Worm (Caenorhabditis elegans) whole organism, late embryonic: ENCODE results near the gene F44E2.6.

Source experiments
- C38D4.7 ChIP-seq: fragments of 200-800 bp; sonication (Bioruptor generic); optimal IDR thresholded peaks from 2 replicates; lab custom pipeline; 2018; ENCODE audit warnings: mild to moderate bottlenecking, missing genetic modification characterization, moderate library complexity, missing compliant biosample characterization
- F13H6.1 ChIP-seq: sonication (generic microtip); optimal IDR thresholded peaks from 2 replicates; lab custom pipeline; 2016; ENCODE audit warnings: missing genetic modification characterization, missing compliant biosample characterization
- K02D7.2 ChIP-seq: sonication (generic microtip); optimal IDR thresholded peaks from 2 replicates; lab custom pipeline; 2017; ENCODE audit warnings: mild to moderate bottlenecking, missing genetic modification characterization, missing compliant biosample characterization
- K09A11.1 ChIP-seq: sonication (generic microtip); optimal IDR thresholded peaks from 2 replicates; lab custom pipeline; 2017; ENCODE audit warnings: antibody characterized with exemption, mild to moderate bottlenecking, missing genetic modification characterization, missing compliant biosample characterization; ENCODE audit not compliant: insufficient read depth
- Y22D7AL.16 ChIP-seq: sonication (generic microtip); optimal IDR thresholded peaks from 2 replicates; lab custom pipeline; 2016; ENCODE audit warnings: missing genetic modification characterization, missing compliant biosample characterization
- ahr-1 ChIP-seq: sonication (generic microtip); optimal IDR thresholded peaks from 2 replicates; lab custom pipeline; 2016; ENCODE audit warnings: missing genetic modification characterization, missing compliant biosample characterization
- ama-1 ChIP-seq: fragments of 150-350 bp; optimal IDR thresholded peaks from 2 replicates; lab custom pipeline; 2014
- ceh-19 ChIP-seq: fragments of 200-800 bp; sonication (Bioruptor generic); optimal IDR thresholded peaks from 2 replicates; lab custom pipeline; 2018; ENCODE audit warnings: mild to moderate bottlenecking, missing genetic modification characterization, missing compliant biosample characterization
- ceh-2 ChIP-seq: sonication (generic microtip); optimal IDR thresholded peaks from 2 replicates; lab custom pipeline; 2016; ENCODE audit warnings: missing genotype, missing genetic modification characterization, missing compliant biosample characterization
- ceh-22 ChIP-seq: sonication (generic microtip); optimal IDR thresholded peaks from 2 replicates; lab custom pipeline; 2017; ENCODE audit warnings: missing biosample characterization, missing genetic modification characterization
- ceh-24 ChIP-seq: sonication (generic microtip); optimal IDR thresholded peaks from 2 replicates; lab custom pipeline; 2016; ENCODE audit warnings: mild to moderate bottlenecking, missing genetic modification characterization, missing compliant biosample characterization
- ceh-31 ChIP-seq: sonication (generic microtip); optimal IDR thresholded peaks from 2 replicates; lab custom pipeline; 2016; ENCODE audit warnings: missing genetic modification characterization, missing compliant biosample characterization
- ceh-34 ChIP-seq: sonication (generic microtip); optimal IDR thresholded peaks from 2 replicates; lab custom pipeline; 2016; ENCODE audit warnings: mild to moderate bottlenecking, missing genetic modification characterization, missing compliant biosample characterization
- ceh-45 ChIP-seq: fragments of 200-800 bp; sonication (Bioruptor generic); IDR thresholded peaks from 2 replicates; pipeline ENCODE4 v1.3.6; 2022; ENCODE audit warnings: missing genetic modification reagents, missing genetic modification characterization, missing compliant biosample characterization
- ceh-48 ChIP-seq: sonication (generic microtip); optimal IDR thresholded peaks from 2 replicates; lab custom pipeline; 2016; ENCODE audit warnings: missing genetic modification characterization, inconsistent platforms, missing compliant biosample characterization
- ceh-6 ChIP-seq: fragments of 200-800 bp; sonication (Bioruptor generic); optimal IDR thresholded peaks from 2 replicates; lab custom pipeline; 2018; ENCODE audit warnings: mild to moderate bottlenecking, missing genetic modification characterization, missing compliant biosample characterization
- ceh-9 ChIP-seq: sonication (generic microtip); optimal IDR thresholded peaks from 2 replicates; lab custom pipeline; 2016; ENCODE audit warnings: mild to moderate bottlenecking, missing genetic modification characterization, inconsistent platforms, missing compliant biosample characterization
- che-1 ChIP-seq: sonication (generic microtip); optimal IDR thresholded peaks from 2 replicates; lab custom pipeline; 2016; ENCODE audit warnings: mild to moderate bottlenecking, missing genetic modification characterization, missing compliant biosample characterization
- dmd-4 ChIP-seq: sonication (generic microtip); optimal IDR thresholded peaks from 2 replicates; lab custom pipeline; 2016; ENCODE audit warnings: borderline replicate concordance, missing genetic modification characterization, missing compliant biosample characterization
- dve-1 ChIP-seq: sonication (generic microtip); optimal IDR thresholded peaks from 2 replicates; lab custom pipeline; 2017; ENCODE audit warnings: antibody characterized with exemption, mild to moderate bottlenecking, missing genetic modification characterization, missing compliant biosample characterization
- ets-4 ChIP-seq: sonication (generic microtip); optimal IDR thresholded peaks from 2 replicates; lab custom pipeline; 2016; ENCODE audit warnings: missing genetic modification characterization, missing compliant biosample characterization
- gmeb-2 ChIP-seq: sonication (generic microtip); optimal IDR thresholded peaks from 2 replicates; lab custom pipeline; 2016; ENCODE audit warnings: missing genetic modification characterization, inconsistent platforms, missing compliant biosample characterization
- hlh-13 ChIP-seq: fragments of 200-800 bp; sonication (Bioruptor generic); optimal IDR thresholded peaks from 2 replicates; lab custom pipeline; 2018; ENCODE audit warnings: mild to moderate bottlenecking, missing genetic modification characterization, missing compliant biosample characterization
- hlh-30 ChIP-seq: sonication (generic microtip); optimal IDR thresholded peaks from 2 replicates; lab custom pipeline; 2017; ENCODE audit warnings: antibody characterized with exemption, missing genetic modification characterization, missing compliant biosample characterization; ENCODE audit not compliant: insufficient read depth
- hlh-6 ChIP-seq: sonication (generic microtip); optimal IDR thresholded peaks from 2 replicates; lab custom pipeline; 2016; ENCODE audit warnings: missing genotype, missing genetic modification characterization, missing compliant biosample characterization
- lin-11 ChIP-seq: fragments of 200-800 bp; sonication (Bioruptor generic); optimal IDR thresholded peaks from 2 replicates; lab custom pipeline; 2018; ENCODE audit warnings: mild to moderate bottlenecking, missing genetic modification characterization, missing compliant biosample characterization
- madf-2 ChIP-seq: sonication (generic microtip); optimal IDR thresholded peaks from 2 replicates; lab custom pipeline; 2017; ENCODE audit warnings: missing genetic modification characterization, missing compliant biosample characterization
- mec-3 ChIP-seq: sonication (generic microtip); optimal IDR thresholded peaks from 2 replicates; lab custom pipeline; 2016; ENCODE audit warnings: borderline replicate concordance, missing genetic modification characterization, missing compliant biosample characterization
- nfya-1 ChIP-seq: sonication (generic microtip); optimal IDR thresholded peaks from 2 replicates; lab custom pipeline; 2017; ENCODE audit warnings: missing genetic modification characterization, mild to moderate bottlenecking, missing compliant biosample characterization, antibody characterized with exemption, moderate library complexity
- nhr-11 ChIP-seq: fragments of 150-350 bp; optimal IDR thresholded peaks from 2 replicates; lab custom pipeline; 2014; ENCODE audit warnings: missing biosample characterization, missing genetic modification characterization
- npax-4 ChIP-seq: sonication (generic microtip); optimal IDR thresholded peaks from 2 replicates; lab custom pipeline; 2016; ENCODE audit warnings: missing genetic modification characterization, missing compliant biosample characterization
- pag-3 ChIP-seq: sonication (generic microtip); optimal IDR thresholded peaks from 2 replicates; lab custom pipeline; 2016; ENCODE audit warnings: missing compliant biosample characterization, missing genetic modification characterization, borderline replicate concordance
- pat-9 ChIP-seq: fragments of 200-800 bp; sonication (Bioruptor generic); optimal IDR thresholded peaks from 2 replicates; lab custom pipeline; 2018; ENCODE audit warnings: mild to moderate bottlenecking, missing genetic modification characterization, moderate library complexity, missing compliant biosample characterization
- pqm-1 ChIP-seq: sonication (generic microtip); optimal IDR thresholded peaks from 2 replicates; lab custom pipeline; 2016; ENCODE audit warnings: missing genetic modification characterization, missing compliant biosample characterization
- pros-1 ChIP-seq: fragments of 150-350 bp; optimal IDR thresholded peaks from 2 replicates; lab custom pipeline; 2014; ENCODE audit warnings: missing biosample characterization, missing genetic modification reagents, missing genetic modification characterization
- sdc-2 ChIP-seq: sonication (generic microtip); optimal IDR thresholded peaks from 2 replicates; lab custom pipeline; 2016; ENCODE audit warnings: missing genotype, missing genetic modification characterization, missing compliant biosample characterization
- sox-4 ChIP-seq: sonication (generic microtip); optimal IDR thresholded peaks from 2 replicates; lab custom pipeline; 2017; ENCODE audit warnings: mild to moderate bottlenecking, missing genetic modification characterization, inconsistent platforms, missing compliant biosample characterization
- tbx-7 ChIP-seq: sonication (generic microtip); optimal IDR thresholded peaks from 2 replicates; lab custom pipeline; 2016; ENCODE audit warnings: missing genotype, missing genetic modification characterization, missing compliant biosample characterization
- ttx-3 ChIP-seq: sonication (generic microtip); optimal IDR thresholded peaks from 2 replicates; lab custom pipeline; 2016; ENCODE audit warnings: missing genetic modification reagents, missing genetic modification characterization, missing compliant biosample characterization
- unc-3 ChIP-seq, 2 experiments: fragments of 200-800 bp in 1 of 2; sonication (Bioruptor generic) in 1 of 2; sonication (generic microtip) in 1 of 2; conservative IDR thresholded peaks in 1 of 2; optimal IDR thresholded peaks in 1 of 2; 2 replicates each; pipeline versions ENCODE4 v1.3.6 to Lab custom; 2016 to 2022; ENCODE audit warnings: missing compliant biosample characterization in 2 of 2, missing genetic modification characterization in 2 of 2, missing genetic modification reagents in 1 of 2

Gene F44E2.6

DNA sequence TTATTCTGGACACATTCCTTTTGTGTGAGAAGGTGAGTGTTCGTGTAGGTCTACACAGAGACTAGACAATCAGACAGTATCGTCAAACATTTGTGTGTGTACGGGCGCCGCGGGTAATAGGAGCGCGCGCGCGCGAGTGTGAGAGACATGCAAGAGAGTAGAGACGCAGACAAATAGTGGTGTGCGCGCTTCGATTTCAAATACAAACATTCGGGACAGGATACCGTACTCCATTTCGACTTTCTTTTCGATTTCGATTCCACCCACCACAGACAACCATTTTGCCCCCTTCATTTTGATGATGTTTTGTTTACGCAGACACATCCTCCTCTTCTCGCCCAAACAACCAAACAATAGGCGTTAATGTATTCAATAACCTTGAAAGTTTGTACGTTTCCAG, 50.2 kb downstream of the F44E2.6 start (continued):
- no peak for TF ChIP-seq ahr-1 (tag; lab: Kevin White, UChicago)
- no peak for TF ChIP-seq ceh-6 (GFP tag; lab: Kevin White, UChicago)
- peak; percentile 87 for TF ChIP-seq pros-1 (tag; lab: Kevin White, UChicago)
- TF ChIP-seq ceh-31 (tag; lab: Kevin White, UChicago), result peak; percentile 76
- TF ChIP-seq nfya-1 (tag; lab: Kevin White, UChicago), result peak; percentile 60
- peak; percentile 42 for TF ChIP-seq ets-4 (tag; lab: Kevin White, UChicago)
- peak; percentile 5 for TF ChIP-seq ama-1 (lab: Kevin White, UChicago)
- TF ChIP-seq ceh-34 (tag; lab: Kevin White, UChicago), result peak; percentile 82
- no peak for TF ChIP-seq tbx-7
- no peak for TF ChIP-seq mec-3 (tag; lab: Kevin White, UChicago)
- TF ChIP-seq ceh-22 (tag; lab: Kevin White, UChicago), result no peak
- TF ChIP-seq npax-4 (tag; lab: Kevin White, UChicago), result no peak
- TF ChIP-seq nhr-11 (tag; lab: Kevin White, UChicago), result no peak
- TF ChIP-seq madf-2 (tag; lab: Kevin White, UChicago), result no peak
- no peak for TF ChIP-seq ceh-45 (GFP tag; lab: Robert Waterston, UW)
- TF ChIP-seq pat-9 (tag; lab: Kevin White, UChicago), result no peak
- TF ChIP-seq K02D7.2 (tag; lab: Kevin White, UChicago), result no peak
- no peak for TF ChIP-seq hlh-13
- TF ChIP-seq ceh-48 (tag; lab: Kevin White, UChicago), result no peak
- peak; percentile 3 for TF ChIP-seq hlh-30
- no peak for TF ChIP-seq che-1
- no peak for TF ChIP-seq pqm-1 (tag; lab: Kevin White, UChicago)
- no peak for TF ChIP-seq C38D4.7 (GFP tag; lab: Kevin White, UChicago)
- no peak for TF ChIP-seq ceh-2 (tag; lab: Kevin White, UChicago)
- no peak for TF ChIP-seq Y22D7AL.16 (tag; lab: Kevin White, UChicago)
- no peak for TF ChIP-seq pag-3 (tag; lab: Kevin White, UChicago)
- no peak for TF ChIP-seq sdc-2
- TF ChIP-seq gmeb-2, result no peak
- peak; percentile 7 for TF ChIP-seq F13H6.1 (tag; lab: Kevin White, UChicago)
- no peak for TF ChIP-seq K09A11.1 (tag; lab: Kevin White, UChicago)
- no peak for TF ChIP-seq ceh-24 (tag; lab: Kevin White, UChicago)
- no peak for TF ChIP-seq lin-11 (tag; lab: Kevin White, UChicago)
- no peak for TF ChIP-seq ceh-9
- no peak for TF ChIP-seq dmd-4 (tag; lab: Kevin White, UChicago)
- TF ChIP-seq hlh-6 (tag; lab: Kevin White, UChicago), result no peak
- TF ChIP-seq unc-3 (GFP tag; conservative IDR thresholded peaks at IDR 0.05; lab: Robert Waterston, UW), result no peak
- no peak for TF ChIP-seq unc-3 (tag; optimal IDR thresholded peaks at IDR 0.05; lab: Kevin White, UChicago)
- no peak for TF ChIP-seq dve-1 (tag; lab: Kevin White, UChicago)
- TF ChIP-seq ceh-19 (GFP tag; lab: Kevin White, UChicago), result peak; percentile 13
- no peak for TF ChIP-seq ttx-3
- TF ChIP-seq sox-4 (tag; lab: Kevin White, UChicago), result no peak
